Fruit fly (Drosophila melanogaster): ENCODE measurements around the gene CG13051.
A peak's percentile ranks its signal among the peaks of the same experiment; 100 is the strongest.

- TF ChIP-seq CG8478 (optimal IDR thresholded peaks at IDR 0.05) (no peak), Dll (optimal IDR thresholded peaks at IDR 0.05) (no peak), EcR (GFP tag; optimal IDR thresholded peaks at IDR 0.05) (peak in 1 of 2 experiments; percentile 54), psq (optimal IDR thresholded peaks at IDR 0.05) (no peak), usp (GFP tag; optimal IDR thresholded peaks at IDR 0.05) (no peak)
These were observed 15.1 kb upstream of the CG13051 start, which contains the start of gene CG13064 for dm6 chr3L:16279987-16280454.
